Worm (Caenorhabditis elegans) whole organism, L2 larva: Measurements from ENCODE around the gene vha-14.

Experiments used
- C34F6.9 ChIP-seq: fragments of 150-350 bp; optimal IDR thresholded peaks from 2 replicates; lab custom pipeline; 2014; ENCODE audit warnings: missing biosample characterization, missing genetic modification characterization
- F13H6.1 ChIP-seq: sonication (generic microtip); optimal IDR thresholded peaks from 2 replicates; lab custom pipeline; 2016; ENCODE audit warnings: missing genetic modification characterization, missing compliant biosample characterization
- R02D3.7 ChIP-seq: fragments of 150-350 bp; optimal IDR thresholded peaks from 2 replicates; lab custom pipeline; 2014; ENCODE audit warnings: missing biosample characterization, missing genetic modification characterization
- Y55F3AM.14 ChIP-seq: fragments of 200-800 bp; sonication (Bioruptor generic); optimal IDR thresholded peaks from 2 replicates; lab custom pipeline; 2018; ENCODE audit warnings: mild to moderate bottlenecking, missing genetic modification characterization, missing compliant biosample characterization
- ZK546.5 ChIP-seq: sonication (generic microtip); optimal IDR thresholded peaks from 2 replicates; lab custom pipeline; 2017; ENCODE audit warnings: missing biosample characterization, missing genetic modification characterization
- alr-1 ChIP-seq: fragments of 150-350 bp; optimal IDR thresholded peaks from 2 replicates; lab custom pipeline; 2014; ENCODE audit warnings: missing biosample characterization, missing genetic modification characterization
- aly-2 ChIP-seq: fragments of 150-350 bp; optimal IDR thresholded peaks from 2 replicates; lab custom pipeline; 2014; ENCODE audit warnings: missing biosample characterization, missing genetic modification characterization
- ama-1 ChIP-seq: fragments of 150-350 bp; optimal IDR thresholded peaks from 2 replicates; lab custom pipeline; 2018; ENCODE audit warnings: inconsistent platforms
- blmp-1 ChIP-seq: sonication (generic microtip); optimal IDR thresholded peaks from 2 replicates; lab custom pipeline; 2017; ENCODE audit warnings: missing genetic modification characterization, mild to moderate bottlenecking, missing compliant biosample characterization, antibody characterized with exemption, moderate library complexity; ENCODE audit not compliant: insufficient read depth
- ceh-16 ChIP-seq: fragments of 150-350 bp; optimal IDR thresholded peaks from 2 replicates; lab custom pipeline; 2014; ENCODE audit warnings: missing biosample characterization, missing genetic modification characterization
- ceh-82 ChIP-seq: fragments of 150-350 bp; optimal IDR thresholded peaks from 2 replicates; lab custom pipeline; 2014; ENCODE audit warnings: missing biosample characterization, missing genetic modification characterization
- crh-2 ChIP-seq: sonication (generic microtip); optimal IDR thresholded peaks from 2 replicates; lab custom pipeline; 2017; ENCODE audit warnings: missing biosample characterization, missing genetic modification characterization
- dmd-4 ChIP-seq: sonication (generic microtip); optimal IDR thresholded peaks from 2 replicates; lab custom pipeline; 2017; ENCODE audit warnings: missing biosample characterization, missing genetic modification characterization
- egl-27 ChIP-seq: sonication (generic microtip); optimal IDR thresholded peaks from 3 replicates; lab custom pipeline; 2017; ENCODE audit warnings: missing biosample characterization, missing genetic modification reagents, missing genetic modification characterization
- elt-1 ChIP-seq: fragments of 150-350 bp; optimal IDR thresholded peaks from 2 replicates; lab custom pipeline; 2014; ENCODE audit warnings: missing biosample characterization, missing genetic modification characterization
- elt-3 ChIP-seq: sonication (generic microtip); optimal IDR thresholded peaks from 2 replicates; lab custom pipeline; 2017; ENCODE audit warnings: missing biosample characterization, missing genetic modification characterization
- fos-1 ChIP-seq: fragments of 150-350 bp; optimal IDR thresholded peaks from 2 replicates; lab custom pipeline; 2014; ENCODE audit warnings: missing biosample characterization, missing genetic modification characterization
- gmeb-1 ChIP-seq: fragments of 150-350 bp; optimal IDR thresholded peaks from 2 replicates; lab custom pipeline; 2014; ENCODE audit warnings: missing biosample characterization, missing genetic modification characterization
- lin-11 ChIP-seq: fragments of 150-350 bp; sonication (generic microtip); optimal IDR thresholded peaks from 2 replicates; lab custom pipeline; 2014; ENCODE audit warnings: missing biosample characterization, missing genetic modification characterization, inconsistent platforms, mixed read lengths
- lin-13 ChIP-seq: fragments of 150-350 bp; optimal IDR thresholded peaks from 2 replicates; lab custom pipeline; 2014; ENCODE audit warnings: missing biosample characterization, missing genetic modification reagents, missing genetic modification characterization
- lin-39 ChIP-seq: fragments of 150-350 bp; optimal IDR thresholded peaks from 2 replicates; lab custom pipeline; 2014; ENCODE audit warnings: missing biosample characterization, missing genetic modification reagents, missing genetic modification characterization
- lsy-2 ChIP-seq, 2 experiments: fragments of 150-350 bp in 1 of 2; sonication (generic microtip) in 1 of 2; optimal IDR thresholded peaks; 2 replicates each; lab custom pipeline; 2014 to 2017; ENCODE audit warnings: missing biosample characterization in 2 of 2, missing genetic modification characterization in 2 of 2
- mab-5 ChIP-seq: fragments of 150-350 bp; optimal IDR thresholded peaks from 2 replicates; lab custom pipeline; 2014; ENCODE audit warnings: missing biosample characterization, missing genetic modification characterization
- mbf-1 ChIP-seq: sonication (generic microtip); optimal IDR thresholded peaks from 2 replicates; lab custom pipeline; 2017; ENCODE audit warnings: missing biosample characterization, missing genetic modification characterization
- mdl-1 ChIP-seq, 2 experiments: fragments of 150-350 bp in 1 of 2; sonication (generic microtip) in 1 of 2; optimal IDR thresholded peaks; 2 replicates each; lab custom pipeline; 2017; ENCODE audit warnings: missing biosample characterization in 2 of 2, missing genetic modification characterization in 2 of 2
- nhr-10 ChIP-seq: sonication (generic microtip); optimal IDR thresholded peaks from 2 replicates; lab custom pipeline; 2017; ENCODE audit warnings: missing biosample characterization, missing genetic modification characterization
- nhr-11 ChIP-seq: fragments of 150-350 bp; optimal IDR thresholded peaks from 2 replicates; lab custom pipeline; 2014; ENCODE audit warnings: missing biosample characterization, missing genetic modification characterization
- nhr-12 ChIP-seq: fragments of 150-350 bp; optimal IDR thresholded peaks from 2 replicates; lab custom pipeline; 2014; ENCODE audit warnings: missing biosample characterization, missing genetic modification characterization
- nhr-129 ChIP-seq: fragments of 150-350 bp; optimal IDR thresholded peaks from 2 replicates; lab custom pipeline; 2014; ENCODE audit warnings: missing biosample characterization, missing genetic modification characterization
- nhr-21 ChIP-seq: fragments of 150-350 bp; optimal IDR thresholded peaks from 2 replicates; lab custom pipeline; 2014; ENCODE audit warnings: missing biosample characterization, missing genetic modification characterization
- nhr-23 ChIP-seq: fragments of 150-350 bp; optimal IDR thresholded peaks from 2 replicates; lab custom pipeline; 2014; ENCODE audit warnings: missing biosample characterization, missing genetic modification reagents, missing genetic modification characterization
- nhr-237 ChIP-seq: fragments of 150-350 bp; optimal IDR thresholded peaks from 2 replicates; lab custom pipeline; 2014; ENCODE audit warnings: missing biosample characterization, missing genetic modification characterization
- nhr-25 ChIP-seq: fragments of 150-350 bp; sonication (generic microtip); optimal IDR thresholded peaks from 3 replicates; lab custom pipeline; 2014; ENCODE audit warnings: missing biosample characterization, missing genetic modification characterization
- nhr-6 ChIP-seq: fragments of 150-350 bp; optimal IDR thresholded peaks from 2 replicates; lab custom pipeline; 2014; ENCODE audit warnings: missing biosample characterization, missing genetic modification characterization
- nhr-77 ChIP-seq: fragments of 150-350 bp; optimal IDR thresholded peaks from 2 replicates; lab custom pipeline; 2014; ENCODE audit warnings: missing biosample characterization, missing genetic modification characterization
- peb-1 ChIP-seq: fragments of 150-350 bp; optimal IDR thresholded peaks from 2 replicates; lab custom pipeline; 2014; ENCODE audit warnings: missing biosample characterization, missing genetic modification characterization
- sem-4 ChIP-seq: fragments of 150-350 bp; optimal IDR thresholded peaks from 2 replicates; lab custom pipeline; 2014; ENCODE audit warnings: missing biosample characterization, missing genetic modification reagents, missing genetic modification characterization
- skn-1 ChIP-seq: sonication (generic microtip); optimal IDR thresholded peaks from 2 replicates; lab custom pipeline; 2017; ENCODE audit warnings: missing biosample characterization, missing genetic modification characterization
- sma-3 ChIP-seq: sonication (generic microtip); optimal IDR thresholded peaks from 2 replicates; lab custom pipeline; 2016; ENCODE audit warnings: missing genetic modification reagents, missing genetic modification characterization, missing compliant biosample characterization
- sma-9 ChIP-seq, 2 experiments: fragments of 150-350 bp in 1 of 2; sonication (generic microtip) in 1 of 2; optimal IDR thresholded peaks; 2 replicates each; lab custom pipeline; 2014 to 2016; ENCODE audit warnings: missing genetic modification characterization in 2 of 2, mild to moderate bottlenecking in 1 of 2, missing biosample characterization in 1 of 2, missing compliant biosample characterization in 1 of 2, missing genetic modification reagents in 1 of 2, moderate library complexity in 1 of 2
- snpc-4 ChIP-seq: fragments of 150-350 bp; optimal IDR thresholded peaks from 2 replicates; lab custom pipeline; 2014; ENCODE audit warnings: missing biosample characterization, missing genetic modification characterization
- unc-39 ChIP-seq: fragments of 150-350 bp; optimal IDR thresholded peaks from 2 replicates; lab custom pipeline; 2014; ENCODE audit warnings: missing biosample characterization, missing genetic modification characterization
- unc-55 ChIP-seq: fragments of 150-350 bp; sonication (generic microtip); optimal IDR thresholded peaks from 3 replicates; lab custom pipeline; 2014; ENCODE audit warnings: missing biosample characterization, missing genetic modification reagents, missing genetic modification characterization
- unc-62 ChIP-seq: fragments of 150-350 bp; optimal IDR thresholded peaks from 2 replicates; lab custom pipeline; 2014; ENCODE audit warnings: missing biosample characterization, missing genetic modification reagents, missing genetic modification characterization
- zag-1 ChIP-seq: fragments of 150-350 bp; optimal IDR thresholded peaks from 2 replicates; lab custom pipeline; 2014; ENCODE audit warnings: missing biosample characterization, missing genetic modification characterization
- ztf-1 ChIP-seq: fragments of 200-800 bp; sonication (Bioruptor generic); conservative IDR thresholded peaks from 2 replicates; pipeline ENCODE4 v1.3.6; 2022; ENCODE audit warnings: missing genetic modification characterization, missing compliant biosample characterization
- ztf-11 ChIP-seq: sonication (generic microtip); optimal IDR thresholded peaks from 2 replicates; lab custom pipeline; 2017; ENCODE audit warnings: missing biosample characterization, missing genetic modification characterization
- ztf-4 ChIP-seq: fragments of 150-350 bp; optimal IDR thresholded peaks from 2 replicates; lab custom pipeline; 2014; ENCODE audit warnings: missing biosample characterization, missing genetic modification characterization

The vha-14 gene

DNA sequence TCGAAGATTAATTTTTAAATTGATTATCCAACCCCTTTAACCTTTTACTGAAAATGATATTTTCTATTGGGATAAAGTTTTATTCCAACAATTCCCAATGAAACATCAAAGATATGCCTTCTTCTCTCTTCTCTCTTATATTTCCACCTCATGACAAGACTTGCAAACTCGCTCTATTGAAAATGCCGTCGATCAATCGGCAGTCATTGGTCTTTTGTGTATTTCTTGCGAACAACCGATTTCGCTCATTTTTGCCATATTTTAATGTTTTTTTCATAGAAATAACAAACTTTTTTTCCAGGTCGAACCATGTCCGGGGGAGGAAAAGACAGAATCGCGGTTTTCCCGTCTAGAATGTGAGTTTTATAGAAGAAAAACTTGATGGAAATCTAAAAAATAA lies at the start of gene vha-14:
Gene vha-14, plus strand, starts transcription at position 302 of the 400 bp plus-strand sequence.
- TF ChIP-seq C34F6.9 (tag; lab: Kevin White, UChicago), result peak; percentile 81
- TF ChIP-seq nhr-6 (tag; lab: Kevin White, UChicago), result no peak
- no peak for TF ChIP-seq aly-2
- no peak for TF ChIP-seq skn-1 (tag; lab: Kevin White, UChicago)
- TF ChIP-seq sem-4, result no peak
- TF ChIP-seq nhr-23 (tag; lab: Kevin White, UChicago), result no peak
- peak; percentile 87 for TF ChIP-seq crh-2 (tag; lab: Kevin White, UChicago)
- TF ChIP-seq mab-5 (tag; lab: Kevin White, UChicago), result no peak
- peak; percentile 31 for TF ChIP-seq snpc-4 (tag; lab: Kevin White, UChicago)
- no peak for TF ChIP-seq ceh-82 (tag; lab: Kevin White, UChicago)
- TF ChIP-seq mdl-1 (tag; optimal IDR thresholded peaks at IDR 0.05; lab: Kevin White, UChicago), result no peak
- TF ChIP-seq ztf-4 (tag; lab: Kevin White, UChicago), result peak; percentile 20
- TF ChIP-seq lin-11 (tag; lab: Kevin White, UChicago), result no peak
- no peak for TF ChIP-seq zag-1 (tag; lab: Kevin White, UChicago)
- peak; percentile 60 for TF ChIP-seq fos-1
- TF ChIP-seq unc-62 (GFP tag; lab: Kevin White, UChicago), result no peak
- no peak for TF ChIP-seq elt-3 (tag; lab: Kevin White, UChicago)
- TF ChIP-seq lsy-2 (tag; optimal IDR thresholded peaks at IDR 0.05; lab: Kevin White, UChicago), result peak in 1 of 2 experiments; percentile 71
- TF ChIP-seq ceh-16 (tag; lab: Kevin White, UChicago), result no peak
- no peak for TF ChIP-seq elt-1 (tag; lab: Kevin White, UChicago)
- peak; percentile 74 for TF ChIP-seq nhr-129 (tag; lab: Kevin White, UChicago)
- TF ChIP-seq unc-39 (tag; lab: Kevin White, UChicago), result no peak
- no peak for TF ChIP-seq egl-27 (tag; lab: Kevin White, UChicago)
- TF ChIP-seq lin-39 (tag; lab: Kevin White, UChicago), result no peak
- TF ChIP-seq nhr-11, result no peak
- no peak for TF ChIP-seq nhr-10 (tag; lab: Kevin White, UChicago)
- TF ChIP-seq ZK546.5 (tag; lab: Kevin White, UChicago), result no peak
- no peak for TF ChIP-seq dmd-4
- no peak for TF ChIP-seq ztf-1 (GFP tag; lab: Robert Waterston, UW)
- no peak for TF ChIP-seq gmeb-1 (tag; lab: Kevin White, UChicago)
- TF ChIP-seq mbf-1, result no peak
- peak; percentile 20 for TF ChIP-seq ama-1
- TF ChIP-seq unc-55 (GFP tag; lab: Kevin White, UChicago), result peak; percentile 64
- no peak for TF ChIP-seq R02D3.7 (tag; lab: Kevin White, UChicago)
- no peak for TF ChIP-seq sma-9 (GFP tag; optimal IDR thresholded peaks at IDR 0.05; lab: Kevin White, UChicago)
- no peak for TF ChIP-seq sma-9 (tag; optimal IDR thresholded peaks at IDR 0.05; lab: Kevin White, UChicago)
- TF ChIP-seq ztf-11 (tag; lab: Kevin White, UChicago), result no peak
- no peak for TF ChIP-seq nhr-237
- TF ChIP-seq alr-1, result no peak
- no peak for TF ChIP-seq nhr-77
- no peak for TF ChIP-seq blmp-1 (tag; lab: Kevin White, UChicago)
- no peak for TF ChIP-seq F13H6.1
- no peak for TF ChIP-seq lin-13
- no peak for TF ChIP-seq nhr-12 (tag; lab: Kevin White, UChicago)
- TF ChIP-seq peb-1 (tag; lab: Kevin White, UChicago), result no peak
- no peak for TF ChIP-seq Y55F3AM.14
- TF ChIP-seq sma-3 (GFP tag; lab: Kevin White, UChicago), result peak; percentile 4
- peak; percentile 9 for TF ChIP-seq nhr-21
- TF ChIP-seq nhr-25 (tag; lab: Kevin White, UChicago), result peak; percentile 9
